Fruit fly (Drosophila melanogaster) whole organism, embryonic: ENCODE data around the gene upSET.

ENCODE experiments used
- ATbp ChIP-seq: fragments of 200-800 bp; sonication (Bioruptor generic); optimal IDR thresholded peaks from 2 replicates; lab custom pipeline; 2017; ENCODE audit warnings: missing biosample characterization, mild to moderate bottlenecking, missing genetic modification characterization, missing genetic modification reagents
- Aef1 ChIP-seq: fragments of 200-800 bp; sonication (Bioruptor generic); IDR thresholded peaks from 3 replicates; pipeline ENCODE4 v1.3.6; 2022; ENCODE audit warnings: missing biosample characterization, missing genetic modification characterization
- B-H1 ChIP-seq: fragments of 200-800 bp; sonication (Bioruptor generic); IDR thresholded peaks from 3 replicates; pipeline ENCODE4 v1.3.6; 2022; ENCODE audit warnings: missing biosample characterization, missing genetic modification characterization
- BtbVII ChIP-seq: fragments of 200-800 bp; sonication (Bioruptor generic); optimal IDR thresholded peaks from 3 replicates; lab custom pipeline; 2017; ENCODE audit warnings: missing biosample characterization, mild to moderate bottlenecking, missing genetic modification characterization
- Bteb2 ChIP-seq: fragments of 200-800 bp; sonication (Bioruptor generic); optimal IDR thresholded peaks from 2 replicates; lab custom pipeline; 2016; ENCODE audit warnings: missing biosample characterization, missing genetic modification characterization
- CG11695 ChIP-seq: fragments of 200-800 bp; sonication (Bioruptor generic); IDR thresholded peaks from 3 replicates; pipeline ENCODE4 v1.3.6; 2022; ENCODE audit warnings: missing biosample characterization, missing genetic modification characterization
- CG13123 ChIP-seq: fragments of 200-800 bp; sonication (Bioruptor generic); optimal IDR thresholded peaks from 2 replicates; lab custom pipeline; 2016; ENCODE audit warnings: missing biosample characterization, missing genetic modification characterization
- CG13894 ChIP-seq: fragments of 200-800 bp; sonication (Bioruptor generic); optimal IDR thresholded peaks from 3 replicates; lab custom pipeline; 2018; ENCODE audit warnings: missing biosample characterization, mild to moderate bottlenecking, missing genetic modification characterization, moderate library complexity
- CG14965 ChIP-seq: fragments of 200-800 bp; sonication (Bioruptor generic); optimal IDR thresholded peaks from 2 replicates; lab custom pipeline; 2016; ENCODE audit warnings: missing biosample characterization, missing genetic modification characterization, borderline replicate concordance
- CG15011 ChIP-seq: fragments of 200-800 bp; sonication (Bioruptor generic); optimal IDR thresholded peaks from 3 replicates; lab custom pipeline; 2018; ENCODE audit warnings: missing biosample characterization, mild to moderate bottlenecking, missing genetic modification characterization
- CG17568 ChIP-seq: fragments of 200-800 bp; sonication (Bioruptor generic); optimal IDR thresholded peaks from 2 replicates; lab custom pipeline; 2018; ENCODE audit warnings: missing biosample characterization, mild to moderate bottlenecking, missing genetic modification characterization, moderate library complexity
- CG18599 ChIP-seq: fragments of 200-800 bp; sonication (Bioruptor generic); optimal IDR thresholded peaks from 3 replicates; lab custom pipeline; 2017; ENCODE audit warnings: missing biosample characterization, missing genetic modification characterization, mild to moderate bottlenecking, moderate library complexity, missing genetic modification reagents
- CG18764 ChIP-seq: fragments of 200-800 bp; sonication (Bioruptor generic); optimal IDR thresholded peaks from 3 replicates; lab custom pipeline; 2016; ENCODE audit warnings: missing biosample characterization, missing genetic modification characterization
- CG2129 ChIP-seq: fragments of 200-800 bp; sonication (Bioruptor generic); IDR thresholded peaks from 2 replicates; pipeline ENCODE4 v1.3.6; 2022; ENCODE audit warnings: missing biosample characterization, missing genetic modification characterization; ENCODE audit not compliant: partially characterized antibody
- CG31224 ChIP-seq: fragments of 200-800 bp; sonication (Bioruptor generic); IDR thresholded peaks from 2 replicates; pipeline ENCODE4 v1.3.6; 2022; ENCODE audit warnings: missing biosample characterization, missing genetic modification characterization
- CG32767 ChIP-seq: fragments of 200-800 bp; sonication (Bioruptor generic); IDR thresholded peaks from 2 replicates; pipeline ENCODE4 v1.3.6; 2022; ENCODE audit warnings: missing biosample characterization, missing genetic modification characterization
- CG5180 ChIP-seq: fragments of 200-800 bp; sonication (Bioruptor generic); optimal IDR thresholded peaks from 3 replicates; lab custom pipeline; 2017; ENCODE audit warnings: missing biosample characterization, missing genetic modification characterization, mild to moderate bottlenecking, moderate library complexity, missing genetic modification reagents
- CG6689 ChIP-seq: fragments of 200-800 bp; sonication (Bioruptor generic); IDR thresholded peaks from 2 replicates; pipeline ENCODE4 v1.3.6; 2022; ENCODE audit warnings: missing biosample characterization, missing genetic modification characterization
- CG7357 ChIP-seq: fragments of 200-800 bp; sonication (Bioruptor generic); IDR thresholded peaks from 3 replicates; pipeline ENCODE4 v1.3.6; 2022; ENCODE audit warnings: missing biosample characterization, missing genetic modification characterization
- D19A ChIP-seq: fragments of 200-800 bp; optimal IDR thresholded peaks from 3 replicates; lab custom pipeline; 2019; ENCODE audit warnings: missing biosample characterization, mild to moderate bottlenecking, missing genetic modification characterization, moderate library complexity
- Deaf1 ChIP-seq: fragments of 200-800 bp; optimal IDR thresholded peaks from 3 replicates; lab custom pipeline; 2019; ENCODE audit warnings: missing biosample characterization, mild to moderate bottlenecking, missing genetic modification characterization, moderate library complexity
- E2f2 ChIP-seq: fragments of 200-800 bp; sonication (Bioruptor generic); IDR thresholded peaks from 2 replicates; pipeline ENCODE4 v1.3.6; 2022; ENCODE audit warnings: missing biosample characterization, missing genetic modification characterization
- Hmx ChIP-seq: fragments of 200-800 bp; sonication (Bioruptor generic); optimal IDR thresholded peaks from 2 replicates; lab custom pipeline; 2016; ENCODE audit warnings: missing biosample characterization, missing genetic modification characterization
- Hr3 ChIP-seq: fragments of 200-800 bp; sonication (Bioruptor generic); optimal IDR thresholded peaks from 3 replicates; lab custom pipeline; 2016; ENCODE audit warnings: missing biosample characterization, missing genetic modification characterization
- Jarid2 ChIP-seq: fragments of 200-800 bp; sonication (Bioruptor generic); optimal IDR thresholded peaks from 3 replicates; lab custom pipeline; 2017; ENCODE audit warnings: mild to moderate bottlenecking, missing biosample characterization, missing genetic modification reagents, missing genetic modification characterization
- NFAT ChIP-seq: fragments of 200-800 bp; sonication (Bioruptor generic); IDR thresholded peaks from 2 replicates; pipeline ENCODE4 v1.3.6; 2022; ENCODE audit warnings: missing biosample characterization, missing genetic modification characterization
- Sox100B ChIP-seq: fragments of 200-800 bp; sonication (Bioruptor generic); optimal IDR thresholded peaks from 3 replicates; lab custom pipeline; 2018; ENCODE audit warnings: missing biosample characterization, mild to moderate bottlenecking, missing genetic modification characterization
- Taf1 ChIP-seq: fragments of 200-800 bp; sonication (Bioruptor generic); IDR thresholded peaks from 2 replicates; pipeline ENCODE4 v1.3.6; 2022; ENCODE audit warnings: missing biosample characterization, missing genetic modification characterization
- Trl ChIP-seq, 3 experiments: fragments of >200 bp in 2 of 3; fragments of 200-800 bp in 1 of 3; sonication (Bioruptor generic) in 1 of 3; optimal IDR thresholded peaks; 2 replicates in 1 of 3; 3 replicates in 2 of 3; lab custom pipeline; 2016 to 2017; ENCODE audit warnings: missing biosample characterization in 1 of 3, missing genetic modification characterization in 1 of 3
- dan ChIP-seq: fragments of 200-800 bp; sonication (Bioruptor generic); IDR thresholded peaks from 2 replicates; pipeline ENCODE4 v1.3.6; 2022; ENCODE audit warnings: missing biosample characterization, missing genetic modification characterization
- dmrt99B ChIP-seq: fragments of 200-800 bp; sonication (Bioruptor generic); optimal IDR thresholded peaks from 2 replicates; lab custom pipeline; 2018; ENCODE audit warnings: missing biosample characterization, mild to moderate bottlenecking, missing genetic modification characterization, moderate library complexity
- dysf ChIP-seq: fragments of 200-800 bp; sonication (Bioruptor generic); IDR thresholded peaks from 3 replicates; pipeline ENCODE4 v1.3.6; 2022; ENCODE audit warnings: missing biosample characterization, missing genetic modification characterization
- gce ChIP-seq: fragments of 200-800 bp; sonication (Bioruptor generic); IDR thresholded peaks from 3 replicates; pipeline ENCODE4 v1.3.6; 2022; ENCODE audit warnings: missing biosample characterization, missing genetic modification characterization
- hb ChIP-seq: fragments of 200-800 bp; sonication (Bioruptor generic); IDR thresholded peaks from 3 replicates; pipeline ENCODE4 v1.3.6; 2022; ENCODE audit warnings: missing biosample characterization, missing genetic modification characterization; ENCODE audit not compliant: partially characterized antibody
- her ChIP-seq: fragments of 200-800 bp; sonication (Bioruptor generic); optimal IDR thresholded peaks from 2 replicates; lab custom pipeline; 2016; ENCODE audit warnings: missing biosample characterization, missing genetic modification characterization
- knrl ChIP-seq: fragments of 200-800 bp; sonication (Bioruptor generic); IDR thresholded peaks from 3 replicates; pipeline ENCODE4 v1.3.6; 2022; ENCODE audit warnings: missing biosample characterization, missing genetic modification characterization; ENCODE audit not compliant: partially characterized antibody
- luna ChIP-seq: fragments of 200-800 bp; sonication (Bioruptor generic); optimal IDR thresholded peaks from 2 replicates; lab custom pipeline; 2016; ENCODE audit warnings: missing biosample characterization, missing genetic modification characterization
- nau ChIP-seq: fragments of 200-800 bp; sonication (Bioruptor generic); optimal IDR thresholded peaks from 3 replicates; lab custom pipeline; 2017; ENCODE audit warnings: missing biosample characterization, mild to moderate bottlenecking, missing genetic modification characterization, missing genetic modification reagents
- nerfin-2 ChIP-seq: fragments of 200-800 bp; sonication (Bioruptor generic); IDR thresholded peaks from 2 replicates; pipeline ENCODE4 v1.3.6; 2022; ENCODE audit warnings: missing biosample characterization, missing genetic modification characterization; ENCODE audit not compliant: partially characterized antibody
- nom ChIP-seq: fragments of 200-800 bp; sonication (Bioruptor generic); optimal IDR thresholded peaks from 2 replicates; lab custom pipeline; 2017; ENCODE audit warnings: missing biosample characterization, missing genetic modification characterization, mild to moderate bottlenecking, moderate library complexity, missing genetic modification reagents
- onecut ChIP-seq: fragments of 200-800 bp; sonication (Bioruptor generic); IDR thresholded peaks from 2 replicates; pipeline ENCODE4 v1.3.6; 2022; ENCODE audit warnings: missing biosample characterization, missing genetic modification characterization
- pros ChIP-seq: fragments of 200-800 bp; sonication (Bioruptor generic); optimal IDR thresholded peaks from 3 replicates; lab custom pipeline; 2019; ENCODE audit warnings: missing biosample characterization, mild to moderate bottlenecking, missing genetic modification characterization, moderate library complexity
- shn ChIP-seq: fragments of 200-800 bp; sonication (Bioruptor generic); optimal IDR thresholded peaks from 3 replicates; lab custom pipeline; 2016; ENCODE audit warnings: missing biosample characterization, missing genetic modification characterization
- sna ChIP-seq: fragments of 200-800 bp; sonication (Bioruptor generic); IDR thresholded peaks from 2 replicates; pipeline ENCODE4 v1.3.6; 2022; ENCODE audit warnings: missing biosample characterization, missing genetic modification characterization; ENCODE audit not compliant: partially characterized antibody
- so ChIP-seq: fragments of 200-800 bp; sonication (Bioruptor generic); IDR thresholded peaks from 3 replicates; pipeline ENCODE4 v1.3.6; 2022; ENCODE audit warnings: missing biosample characterization, missing genetic modification characterization
- tio ChIP-seq: fragments of 200-800 bp; sonication (Bioruptor generic); optimal IDR thresholded peaks from 2 replicates; lab custom pipeline; 2017; ENCODE audit warnings: missing biosample characterization, missing genetic modification characterization, inconsistent platforms
- tx ChIP-seq: fragments of 200-800 bp; sonication (Bioruptor generic); optimal IDR thresholded peaks from 2 replicates; lab custom pipeline; 2016; ENCODE audit warnings: missing biosample characterization, missing genetic modification characterization
- yki ChIP-seq: fragments of >200 bp; optimal IDR thresholded peaks from 3 replicates; lab custom pipeline; 2018
- zfh1 ChIP-seq: fragments of 200-800 bp; sonication (Bioruptor generic); IDR thresholded peaks from 3 replicates; pipeline ENCODE4 v1.3.6; 2022; ENCODE audit warnings: missing biosample characterization, missing genetic modification characterization

The upSET gene

DNA sequence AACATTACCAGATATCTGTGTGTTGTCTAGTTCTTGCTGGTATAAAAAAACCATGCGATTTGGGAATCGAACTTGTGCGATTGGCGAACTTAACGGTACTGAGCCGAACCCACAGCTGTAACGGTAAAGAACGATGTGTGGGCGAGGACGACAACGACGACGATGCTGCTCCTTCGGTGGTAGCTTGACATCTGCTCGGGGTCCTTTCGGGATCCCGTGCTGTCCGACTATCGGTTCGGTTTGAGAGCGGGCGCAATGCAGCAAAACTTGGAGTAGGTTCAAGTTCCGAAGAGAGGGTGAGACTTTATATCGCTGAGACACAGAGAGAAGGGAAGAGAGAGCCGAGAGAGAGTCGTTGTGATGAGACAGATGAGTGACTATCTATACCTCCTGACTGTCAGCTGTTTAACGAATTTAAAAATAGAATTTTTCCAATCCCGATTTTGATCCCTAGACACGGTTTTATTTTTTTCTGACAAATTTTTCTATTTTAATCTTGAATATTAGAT lies 8.6 kb upstream of the upSET start, which contains the start of gene CG17364 (continued):
- TF ChIP-seq luna (GFP tag; lab: Kevin White, UChicago) (no peak), Taf1 (GFP tag; lab: Robert Waterston, UW) (no peak), CG13123 (no peak), tio (no peak), CG15011 (GFP tag; lab: Kevin White, UChicago) (no peak), BtbVII (peak; percentile 10), onecut (GFP tag; lab: Robert Waterston, UW) (no peak), pros (no peak), Trl (optimal IDR thresholded peaks at IDR 0.05; lab: Kevin White, UChicago) (peak; percentile 69 to 72), Trl (GFP tag; optimal IDR thresholded peaks at IDR 0.05; lab: Kevin White, UChicago) (no peak), so (GFP tag; lab: Robert Waterston, UW) (0 out of 3 replicates have a peak, but pooled peaks have one; percentile 22), tx (GFP tag; lab: Kevin White, UChicago) (no peak), her (GFP tag; lab: Kevin White, UChicago) (no peak), Bteb2 (no peak), Hr3 (GFP tag; lab: Kevin White, UChicago) (no peak), Jarid2 (GFP tag; lab: Kevin White, UChicago) (no peak), dan (no peak), NFAT (no peak), shn (GFP tag; lab: Kevin White, UChicago) (no peak), CG18599 (GFP tag; lab: Kevin White, UChicago) (peak; percentile 10), CG14965 (GFP tag; lab: Kevin White, UChicago) (no peak), Aef1 (GFP tag; lab: Robert Waterston, UW) (no peak), CG18764 (GFP tag; lab: Kevin White, UChicago) (no peak), nau (GFP tag; lab: Kevin White, UChicago) (no peak), zfh1 (GFP tag; lab: Robert Waterston, UW) (0 out of 3 replicates have a peak, but pooled peaks have one; percentile 9), hb (no peak), CG32767 (no peak), D19A (tag; lab: Kevin White, UChicago) (no peak), CG5180 (GFP tag; lab: Kevin White, UChicago) (peak; percentile 5), CG13894 (tag; lab: Kevin White, UChicago) (peak; percentile 8), B-H1 (no peak), Deaf1 (tag; lab: Kevin White, UChicago) (peak; percentile 96), CG31224 (GFP tag; lab: Robert Waterston, UW) (no peak), nom (GFP tag; lab: Kevin White, UChicago) (no peak), Hmx (GFP tag; lab: Kevin White, UChicago) (no peak), yki (lab: Kevin White, UChicago) (peak; percentile 17)

DNA sequence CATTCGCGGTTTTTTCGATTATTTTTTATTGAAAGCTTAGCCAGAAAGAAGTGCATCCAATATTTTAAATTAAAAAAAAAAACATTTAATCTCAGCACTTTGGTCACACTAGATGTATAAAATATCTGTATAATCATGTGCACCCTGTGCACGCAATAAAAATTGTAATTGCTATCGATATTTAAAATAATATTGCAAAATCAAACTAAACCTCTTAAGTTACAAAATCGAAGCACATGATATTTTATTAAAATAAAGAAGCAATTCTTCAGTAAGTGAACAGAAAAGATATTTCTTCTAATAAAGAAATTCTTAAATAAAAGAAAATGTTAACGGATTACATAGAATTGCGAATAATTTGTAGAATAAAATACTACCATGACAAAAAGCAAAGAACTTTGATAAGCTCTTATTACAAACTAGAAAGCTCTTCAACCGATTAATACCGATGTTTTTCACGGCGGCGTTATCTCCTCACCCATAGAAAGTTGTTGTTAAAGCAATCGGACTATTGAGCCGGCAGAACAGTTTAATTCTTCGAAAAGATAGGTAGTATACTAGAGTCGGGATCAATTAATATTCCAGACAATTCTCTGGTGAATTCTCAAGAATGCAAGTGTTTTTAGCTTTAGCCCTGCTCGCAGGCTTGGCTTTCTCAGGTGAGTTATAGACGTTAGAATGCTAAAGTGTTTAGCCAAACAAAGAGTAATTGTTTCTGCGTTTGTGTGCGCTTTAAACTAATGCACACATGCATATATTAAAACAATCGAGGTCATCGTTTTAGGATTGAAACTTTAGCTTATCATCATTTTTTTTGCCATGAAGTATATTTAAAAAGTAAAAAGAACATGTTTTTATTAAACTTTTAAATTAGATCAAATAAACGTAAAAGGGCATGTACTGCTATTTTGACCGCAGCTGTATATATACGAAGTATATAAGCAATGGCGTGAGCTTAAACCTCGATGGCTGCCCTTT lies 7.9 kb upstream of the upSET start, which contains the start of gene CtsK1:
Gene CtsK1, plus strand, starts transcription at position 490 of the 978 bp plus-strand sequence.
- TF ChIP-seq CG11695 (GFP tag; lab: Robert Waterston, UW) (peak; percentile 71; the same call in 2 of the 3 replicates), CG7357 (no peak), sna (GFP tag; lab: Robert Waterston, UW) (peak; percentile 47; the same call in 1 of the 2 replicates), ATbp (GFP tag; lab: Kevin White, UChicago) (peak; percentile 4), CG17568 (GFP tag; lab: Kevin White, UChicago) (no peak), CG6689 (GFP tag; lab: Robert Waterston, UW) (peak; percentile 47), gce (GFP tag; lab: Robert Waterston, UW) (0 out of 3 replicates have a peak, but pooled peaks have one; percentile 27), dysf (no peak), E2f2 (GFP tag; lab: Robert Waterston, UW) (peak; percentile 74), Sox100B (GFP tag; lab: Kevin White, UChicago) (peak; percentile 24), dmrt99B (tag; lab: Kevin White, UChicago) (peak; percentile 19), knrl (GFP tag; lab: Robert Waterston, UW) (peak; percentile 75), nerfin-2 (GFP tag; lab: Robert Waterston, UW) (no peak), CG2129 (GFP tag; lab: Robert Waterston, UW) (0 out of 2 replicates have a peak, but pooled peaks have one; percentile 12)
